Worm (Caenorhabditis elegans): ENCODE measurements around the gene nspd-3.

nspd-3 gene

ce11 chrIV:5186480-5187205, 23.8 kb upstream of the nspd-3 start, which contains the start of the genes W03F8.6 and mtrf-1L:
W03F8.6 (minus strand) TSS chrIV:5186580.
mtrf-1L (plus strand) TSS chrIV:5187155.
- TF ChIP-seq daf-19 (GFP tag; conservative IDR thresholded peaks at IDR 0.05) (no peak), duxl-1 (tag; optimal IDR thresholded peaks at IDR 0.05; ENCODE audit: poor library complexity) (no peak), egl-27 (tag; optimal IDR thresholded peaks at IDR 0.05) (no peak), zag-1 (tag; optimal IDR thresholded peaks at IDR 0.05) (no peak), nhr-237 (tag; optimal IDR thresholded peaks at IDR 0.05) (no peak), nhr-25 (tag; optimal IDR thresholded peaks at IDR 0.05; ENCODE audit: borderline replicate concordance, insufficient read depth) (no peak), daf-16 (GFP tag; optimal IDR thresholded peaks at IDR 0.05) (no peak), daf-16 (tag; optimal IDR thresholded peaks at IDR 0.05) (no peak)

ce11 chrIV:5183755-5184166, 20.9 kb upstream of the nspd-3 start, which contains the start of gene W03F8.4:
W03F8.4 (plus strand) TSS chrIV:5184123.
- TF ChIP-seq R02D3.7 (tag; optimal IDR thresholded peaks at IDR 0.05) (no peak), vab-7 (GFP tag; IDR thresholded peaks at IDR 0.05) (0 out of 2 replicates have a peak, but pooled peaks have one; percentile 11), mep-1 (tag; optimal IDR thresholded peaks at IDR 0.05) (peak; percentile 95), F37D6.2 (tag; optimal IDR thresholded peaks at IDR 0.05) (peak; percentile 83), ctbp-1 (GFP tag; IDR thresholded peaks at IDR 0.05) (peak; percentile 83), nhr-237 (tag; optimal IDR thresholded peaks at IDR 0.05) (no peak), daf-12 (tag; optimal IDR thresholded peaks at IDR 0.05) (no peak), unc-130 (GFP tag; optimal IDR thresholded peaks at IDR 0.05) (peak; percentile 51), zfp-3 (GFP tag; conservative IDR thresholded peaks at IDR 0.05) (no peak; the same call in 1 of the 2 replicates), nhr-76 (tag; optimal IDR thresholded peaks at IDR 0.05) (no peak), dpl-1 (GFP tag; optimal IDR thresholded peaks at IDR 0.05) (peak; percentile 99), attf-4 (tag; optimal IDR thresholded peaks at IDR 0.05) (no peak), zfp-2 (tag; optimal IDR thresholded peaks at IDR 0.05) (peak; percentile 47), zip-2 (tag; optimal IDR thresholded peaks at IDR 0.05) (peak; percentile 49), sdz-12 (GFP tag; optimal IDR thresholded peaks at IDR 0.05) (no peak), jun-1 (tag; optimal IDR thresholded peaks at IDR 0.05) (peak; percentile 44), Y75B8A.6 (GFP tag; IDR thresholded peaks at IDR 0.05) (no peak), dmd-9 (GFP tag; IDR thresholded peaks at IDR 0.05) (no peak), hif-1 (tag; optimal IDR thresholded peaks at IDR 0.05) (peak; percentile 29 to 72), lsy-2 (tag; optimal IDR thresholded peaks at IDR 0.05) (peak; percentile 61 to 95), ZK337.2 (GFP tag; IDR thresholded peaks at IDR 0.05) (peak; percentile 71; the same call in 1 of the 2 replicates), php-3 (GFP tag; IDR thresholded peaks at IDR 0.05) (peak; percentile 83), pha-4 (GFP tag; IDR thresholded peaks at IDR 0.05) (no peak), pha-4 (tag; optimal IDR thresholded peaks at IDR 0.05) (no peak), lir-3 (tag; optimal IDR thresholded peaks at IDR 0.05) (no peak), nhr-11 (tag; optimal IDR thresholded peaks at IDR 0.05) (peak; percentile 85), mxl-3 (GFP tag; optimal IDR thresholded peaks at IDR 0.05) (peak; percentile 55), nhr-41 (GFP tag; IDR thresholded peaks at IDR 0.05) (no peak), lim-7 (GFP tag; IDR thresholded peaks at IDR 0.05) (no peak; the same call in 1 of the 2 replicates), ceh-32 (tag; optimal IDR thresholded peaks at IDR 0.05; ENCODE audit: poor library complexity) (no peak), unc-62 (GFP tag; optimal IDR thresholded peaks at IDR 0.05 in 1 of 2) (peak in 1 of 2 experiments; percentile 86), unc-62 (tag; optimal IDR thresholded peaks at IDR 0.05) (no peak), ceh-28 (tag; optimal IDR thresholded peaks at IDR 0.05) (no peak), ZK546.5 (tag; optimal IDR thresholded peaks at IDR 0.05) (no peak), snpc-4 (tag; optimal IDR thresholded peaks at IDR 0.05) (peak; percentile 54), nhr-25 (tag; optimal IDR thresholded peaks at IDR 0.05; ENCODE audit: borderline replicate concordance, insufficient read depth) (peak; percentile 93), ama-1 (optimal IDR thresholded peaks at IDR 0.05) (peak; percentile 65), nhr-42 (GFP tag; IDR thresholded peaks at IDR 0.05) (peak; percentile 82), egl-43 (GFP tag; IDR thresholded peaks at IDR 0.05) (peak; percentile 71), F10B5.3 (tag; optimal IDR thresholded peaks at IDR 0.05) (peak; percentile 82), daf-16 (GFP tag; optimal IDR thresholded peaks at IDR 0.05) (peak; percentile 43 to 98), daf-16 (tag; optimal IDR thresholded peaks at IDR 0.05) (peak; percentile 93), gei-8 (GFP tag; optimal IDR thresholded peaks at IDR 0.05) (no peak), F26F4.8 (GFP tag; conservative IDR thresholded peaks at IDR 0.05) (no peak)

Data from whole organism, L4 larva.